Fruit fly (Drosophila melanogaster): ENCODE measurements around the gene RhoL.

dm6 chr3R:9532437-9533180 lies 30.2 kb upstream of the RhoL start, which contains the start of gene by:
- TF ChIP-seq CG8159 (tag; optimal IDR thresholded peaks at IDR 0.05) (no peak), CG34367 (tag; optimal IDR thresholded peaks at IDR 0.05) (no peak)

Data from whole organism, pupa.